Worm (Caenorhabditis elegans) whole organism, L1 larva: Measurements from ENCODE around the gene hpo-28.

Experiments used
- F16B12.6 ChIP-seq: fragments of 150-350 bp; optimal IDR thresholded peaks from 2 replicates; lab custom pipeline; 2014; ENCODE audit warnings: missing biosample characterization, missing genetic modification characterization
- alr-1 ChIP-seq: fragments of 200-800 bp; sonication (Bioruptor generic); optimal IDR thresholded peaks from 2 replicates; lab custom pipeline; 2018; ENCODE audit warnings: borderline replicate concordance, mild to moderate bottlenecking, missing genetic modification characterization, missing compliant biosample characterization
- blmp-1 ChIP-seq: fragments of 150-350 bp; optimal IDR thresholded peaks from 2 replicates; lab custom pipeline; 2014; ENCODE audit warnings: missing biosample characterization, missing genetic modification characterization
- ceh-8 ChIP-seq: fragments of 200-800 bp; sonication (Bioruptor generic); optimal IDR thresholded peaks from 2 replicates; lab custom pipeline; 2018; ENCODE audit warnings: mild to moderate bottlenecking, missing genetic modification characterization, moderate library complexity, missing compliant biosample characterization
- ceh-82 ChIP-seq, 3 experiments: fragments of 150-350 bp in 1 of 3; sonication (generic microtip) in 2 of 3; optimal IDR thresholded peaks; 2 replicates each; lab custom pipeline; 2014 to 2017; ENCODE audit warnings: missing biosample characterization in 3 of 3, missing genetic modification characterization in 3 of 3
- dpl-1 ChIP-seq, 3 experiments: fragments of 150-350 bp in 2 of 3; sonication (generic microtip) in 1 of 3; optimal IDR thresholded peaks; 2 replicates each; lab custom pipeline; 2014 to 2017; ENCODE audit warnings: missing biosample characterization in 3 of 3, missing genetic modification characterization in 3 of 3, missing genetic modification reagents in 3 of 3
- dsc-1 ChIP-seq: sonication (generic microtip); optimal IDR thresholded peaks from 2 replicates; lab custom pipeline; 2016; ENCODE audit warnings: mild to moderate bottlenecking, missing genetic modification characterization, missing compliant biosample characterization
- efl-1 ChIP-seq, 4 experiments: fragments of 150-350 bp; optimal IDR thresholded peaks in 3 of 4; peaks in 1 of 4; 1 replicate in 1 of 4; 2 replicates in 3 of 4; lab custom pipeline; 2014; ENCODE audit warnings: missing biosample characterization in 2 of 4, missing genetic modification characterization in 2 of 4, missing genetic modification reagents in 2 of 4
- efl-3 ChIP-seq: fragments of 200-800 bp; sonication (Bioruptor generic); optimal IDR thresholded peaks from 2 replicates; lab custom pipeline; 2018; ENCODE audit warnings: mild to moderate bottlenecking, missing genetic modification characterization, missing compliant biosample characterization
- egl-13 ChIP-seq: sonication (generic microtip); optimal IDR thresholded peaks from 2 replicates; lab custom pipeline; 2016; ENCODE audit warnings: missing genotype, missing genetic modification reagents, missing genetic modification characterization, missing compliant biosample characterization
- egl-27 ChIP-seq, 2 experiments: fragments of 150-350 bp in 1 of 2; sonication (generic microtip); optimal IDR thresholded peaks; 3 replicates each; lab custom pipeline; 2017 to 2018; ENCODE audit warnings: missing biosample characterization in 2 of 2, missing genetic modification characterization in 2 of 2, missing genetic modification reagents in 2 of 2
- ets-5 ChIP-seq: fragments of 200-800 bp; sonication (Bioruptor generic); IDR thresholded peaks from 2 replicates; pipeline ENCODE4 v1.3.6; 2022; ENCODE audit warnings: missing genetic modification characterization, missing compliant biosample characterization
- fkh-4 ChIP-seq: sonication (generic microtip); optimal IDR thresholded peaks from 2 replicates; lab custom pipeline; 2016; ENCODE audit warnings: missing compliant biosample characterization, missing genetic modification characterization, borderline replicate concordance
- fkh-8 ChIP-seq: sonication (generic microtip); optimal IDR thresholded peaks from 2 replicates; lab custom pipeline; 2016; ENCODE audit warnings: mild to moderate bottlenecking, missing genetic modification characterization, missing compliant biosample characterization
- fos-1 ChIP-seq: fragments of 150-350 bp; optimal IDR thresholded peaks from 2 replicates; lab custom pipeline; 2014; ENCODE audit warnings: missing biosample characterization, missing genetic modification characterization
- grh-1 ChIP-seq: fragments of 200-800 bp; sonication (Bioruptor generic); IDR thresholded peaks from 2 replicates; pipeline ENCODE4 v1.3.6; 2022; ENCODE audit warnings: missing genetic modification reagents, missing genetic modification characterization, missing compliant biosample characterization
- isw-1 ChIP-seq: fragments of 200-800 bp; sonication (Bioruptor generic); IDR thresholded peaks from 2 replicates; pipeline ENCODE4 v1.3.6; 2022; ENCODE audit warnings: missing genetic modification characterization, missing compliant biosample characterization
- lin-13 ChIP-seq: fragments of 150-350 bp; optimal IDR thresholded peaks from 2 replicates; lab custom pipeline; 2014; ENCODE audit warnings: missing biosample characterization, missing genetic modification reagents, missing genetic modification characterization
- lin-14 ChIP-seq: fragments of 200-800 bp; sonication (Bioruptor generic); optimal IDR thresholded peaks from 2 replicates; lab custom pipeline; 2018; ENCODE audit warnings: mild to moderate bottlenecking, missing genetic modification characterization, moderate library complexity, missing compliant biosample characterization
- lin-35 ChIP-seq, 2 experiments: fragments of 150-350 bp; optimal IDR thresholded peaks; 2 replicates each; lab custom pipeline; 2014; ENCODE audit warnings: missing biosample characterization in 2 of 2, missing genetic modification characterization in 2 of 2, missing genetic modification reagents in 2 of 2
- lsy-2 ChIP-seq, 2 experiments: fragments of 150-350 bp; optimal IDR thresholded peaks; 2 replicates each; lab custom pipeline; 2014; ENCODE audit warnings: missing biosample characterization in 2 of 2, missing genetic modification characterization in 2 of 2
- mef-2 ChIP-seq: fragments of 150-350 bp; optimal IDR thresholded peaks from 2 replicates; lab custom pipeline; 2014; ENCODE audit warnings: missing biosample characterization, missing genetic modification characterization
- mep-1 ChIP-seq: fragments of 150-350 bp; optimal IDR thresholded peaks from 2 replicates; lab custom pipeline; 2014; ENCODE audit warnings: missing biosample characterization, missing genetic modification characterization
- nhr-20 ChIP-seq: sonication (generic microtip); optimal IDR thresholded peaks from 2 replicates; lab custom pipeline; 2016; ENCODE audit warnings: mild to moderate bottlenecking, missing genetic modification characterization, missing compliant biosample characterization
- nhr-237 ChIP-seq: fragments of 150-350 bp; optimal IDR thresholded peaks from 2 replicates; lab custom pipeline; 2014; ENCODE audit warnings: missing biosample characterization, missing genetic modification characterization
- nhr-47 ChIP-seq: sonication (generic microtip); optimal IDR thresholded peaks from 2 replicates; lab custom pipeline; 2016; ENCODE audit warnings: mild to moderate bottlenecking, missing genetic modification characterization, moderate library complexity, missing compliant biosample characterization
- nhr-71 ChIP-seq: sonication (generic microtip); optimal IDR thresholded peaks from 2 replicates; lab custom pipeline; 2016; ENCODE audit warnings: mild to moderate bottlenecking, missing genetic modification characterization, moderate library complexity, missing compliant biosample characterization
- nhr-76 ChIP-seq: sonication (generic microtip); optimal IDR thresholded peaks from 2 replicates; lab custom pipeline; 2017; ENCODE audit warnings: missing biosample characterization, missing genetic modification characterization
- nhr-77 ChIP-seq: fragments of 150-350 bp; optimal IDR thresholded peaks from 2 replicates; lab custom pipeline; 2014; ENCODE audit warnings: missing biosample characterization, missing genetic modification characterization
- nhr-85 ChIP-seq: sonication (generic microtip); peaks from one replicate; lab custom pipeline; 2016; ENCODE audit warnings: missing genetic modification characterization, inconsistent platforms, missing compliant biosample characterization
- pqm-1 ChIP-seq: sonication (generic microtip); optimal IDR thresholded peaks from 3 replicates; lab custom pipeline; 2017; ENCODE audit warnings: missing biosample characterization, missing genetic modification characterization
- snpc-4 ChIP-seq: fragments of 150-350 bp; optimal IDR thresholded peaks from 2 replicates; lab custom pipeline; 2014; ENCODE audit warnings: missing biosample characterization, missing genetic modification characterization
- snu-23 ChIP-seq: sonication (generic microtip); optimal IDR thresholded peaks from 2 replicates; lab custom pipeline; 2016; ENCODE audit warnings: missing genetic modification characterization, missing compliant biosample characterization
- sup-37 ChIP-seq: fragments of 200-800 bp; sonication (Bioruptor generic); optimal IDR thresholded peaks from 2 replicates; lab custom pipeline; 2018; ENCODE audit warnings: mild to moderate bottlenecking, missing genetic modification characterization, missing compliant biosample characterization
- swsn-7 ChIP-seq: sonication (generic microtip); optimal IDR thresholded peaks from 2 replicates; lab custom pipeline; 2016; ENCODE audit warnings: missing genetic modification characterization, missing compliant biosample characterization
- unc-30 ChIP-seq: sonication (generic microtip); optimal IDR thresholded peaks from 2 replicates; lab custom pipeline; 2017; ENCODE audit warnings: missing biosample characterization, missing genetic modification characterization
- unc-62 ChIP-seq: fragments of 150-350 bp; optimal IDR thresholded peaks from 2 replicates; lab custom pipeline; 2014; ENCODE audit warnings: missing biosample characterization, missing genetic modification reagents, missing genetic modification characterization
- unc-86 ChIP-seq: sonication (generic microtip); optimal IDR thresholded peaks from 2 replicates; lab custom pipeline; 2016; ENCODE audit warnings: missing genetic modification characterization, missing compliant biosample characterization
- unc-98 ChIP-seq: fragments of 200-800 bp; sonication (Bioruptor generic); IDR thresholded peaks from 2 replicates; pipeline ENCODE4 v1.3.6; 2022; ENCODE audit warnings: missing genetic modification characterization, missing compliant biosample characterization
- vab-15 ChIP-seq: sonication (generic microtip); optimal IDR thresholded peaks from 2 replicates; lab custom pipeline; 2017; ENCODE audit warnings: missing genotype, mild to moderate bottlenecking, missing genetic modification characterization, missing compliant biosample characterization
- xbp-1 ChIP-seq: sonication (generic microtip); optimal IDR thresholded peaks from 2 replicates; lab custom pipeline; 2016; ENCODE audit warnings: missing genetic modification characterization, missing compliant biosample characterization
- zip-4 ChIP-seq: fragments of 200-800 bp; sonication (Bioruptor generic); optimal IDR thresholded peaks from 2 replicates; lab custom pipeline; 2018; ENCODE audit warnings: mild to moderate bottlenecking, missing genetic modification characterization, moderate library complexity, missing compliant biosample characterization

The hpo-28 gene

ce11 chrIII:5677790-5678189, 31.3 kb downstream of the hpo-28 start, which contains the start of gene F54E7.9:
Gene F54E7.9 (minus strand): TSS chrIII:5677890.
- TF ChIP-seq nhr-85 (tag; lab: Kevin White, UChicago) (peak; percentile 16), ets-5 (no peak), zip-4 (GFP tag; lab: Kevin White, UChicago) (no peak), efl-3 (GFP tag; lab: Kevin White, UChicago) (no peak), nhr-76 (tag; lab: Kevin White, UChicago) (no peak), efl-1 (optimal IDR thresholded peaks at IDR 0.05; lab: Kevin White, UChicago) (no peak), efl-1 (GFP tag; optimal IDR thresholded peaks at IDR 0.05 in 1 of 2; lab: Kevin White, UChicago) (peak in 1 of 2 experiments; percentile 88), unc-62 (GFP tag; lab: Kevin White, UChicago) (no peak)
- TF ChIP-seq, all 84 proteins: peak for 2

ce11 chrIII:5675384-5675984, 33.6 kb downstream of the hpo-28 start:
- TF ChIP-seq efl-1 (optimal IDR thresholded peaks at IDR 0.05; lab: Kevin White, UChicago) (no peak), efl-1 (GFP tag; optimal IDR thresholded peaks at IDR 0.05 in 1 of 2; lab: Kevin White, UChicago) (peak in 1 of 2 experiments; percentile 58), nhr-76 (tag; lab: Kevin White, UChicago) (no peak)

- no peak for TF ChIP-seq fkh-4 (tag; lab: Kevin White, UChicago)
Measured at ce11 chrIII:5674196-5674595, 34.9 kb downstream of the hpo-28 start.

ce11 chrIII:5667952-5668489, 41.1 kb downstream of the hpo-28 start:
- TF ChIP-seq ceh-82 (tag; optimal IDR thresholded peaks at IDR 0.05; lab: Kevin White, UChicago) (peak in 2 of 3 experiments; percentile 12 to 15), efl-1 (optimal IDR thresholded peaks at IDR 0.05; lab: Kevin White, UChicago) (peak; percentile 38 to 44), efl-1 (GFP tag; optimal IDR thresholded peaks at IDR 0.05 in 1 of 2; lab: Kevin White, UChicago) (peak in 1 of 2 experiments; percentile 71), snpc-4 (no peak), nhr-71 (tag; lab: Kevin White, UChicago) (peak; percentile 41), dpl-1 (GFP tag; optimal IDR thresholded peaks at IDR 0.05; lab: Kevin White, UChicago) (peak in 2 of 3 experiments; percentile 15 to 16), egl-27 (tag; optimal IDR thresholded peaks at IDR 0.05; lab: Kevin White, UChicago) (no peak), lsy-2 (tag; optimal IDR thresholded peaks at IDR 0.05; lab: Kevin White, UChicago) (peak in 1 of 2 experiments; percentile 26), unc-86 (no peak), grh-1 (GFP tag; lab: Robert Waterston, UW) (no peak), ets-5 (no peak), isw-1 (GFP tag; lab: Robert Waterston, UW) (no peak), lin-13 (no peak), mef-2 (tag; lab: Kevin White, UChicago) (no peak), blmp-1 (peak; percentile 57), sup-37 (GFP tag; lab: Kevin White, UChicago) (no peak), nhr-85 (tag; lab: Kevin White, UChicago) (peak; percentile 86), unc-30 (no peak), vab-15 (tag; lab: Kevin White, UChicago) (no peak), nhr-47 (tag; lab: Kevin White, UChicago) (no peak), fos-1 (tag; lab: Kevin White, UChicago) (no peak), xbp-1 (tag; lab: Kevin White, UChicago) (peak; percentile 15), nhr-20 (tag; lab: Kevin White, UChicago) (peak; percentile 29), nhr-77 (tag; lab: Kevin White, UChicago) (no peak), fkh-8 (tag; lab: Kevin White, UChicago) (peak; percentile 2), alr-1 (tag; lab: Kevin White, UChicago) (no peak), dsc-1 (tag; lab: Kevin White, UChicago) (peak; percentile 78), unc-98 (GFP tag; lab: Robert Waterston, UW) (no peak), snu-23 (GFP tag; lab: Kevin White, UChicago) (peak; percentile 20), pqm-1 (tag; lab: Kevin White, UChicago) (no peak), zip-4 (GFP tag; lab: Kevin White, UChicago) (no peak), lin-14 (peak; percentile 86), egl-13 (tag; lab: Kevin White, UChicago) (no peak), swsn-7 (tag; lab: Kevin White, UChicago) (peak; percentile 32), mep-1 (tag; lab: Kevin White, UChicago) (peak; percentile 49), F16B12.6 (tag; lab: Kevin White, UChicago) (no peak), lin-35 (GFP tag; optimal IDR thresholded peaks at IDR 0.05; lab: Kevin White, UChicago) (peak; percentile 16 to 28), ceh-8 (GFP tag; lab: Kevin White, UChicago) (no peak), nhr-237 (tag; lab: Kevin White, UChicago) (no peak)
- TF ChIP-seq, all 84 proteins: peak for 16
